Worm (Caenorhabditis elegans) whole organism, midembryonic: ENCODE data around the gene F32G8.2.

Experiments used
- flt-1 ChIP-seq: fragments of 200-800 bp; sonication (Bioruptor generic); IDR thresholded peaks from 2 replicates; pipeline ENCODE4 v1.3.6; 2022; ENCODE audit warnings: missing genetic modification characterization, missing compliant biosample characterization
- klf-2 ChIP-seq: fragments of 200-800 bp; sonication (Bioruptor generic); conservative IDR thresholded peaks from 2 replicates; pipeline ENCODE4 v1.3.6; 2022; ENCODE audit warnings: missing genetic modification reagents, missing genetic modification characterization, missing compliant biosample characterization
- med-1 ChIP-seq: sonication (generic microtip); optimal IDR thresholded peaks from 2 replicates; lab custom pipeline; 2017; ENCODE audit warnings: missing genetic modification characterization, mild to moderate bottlenecking, missing compliant biosample characterization, antibody characterized with exemption, missing genetic modification reagents; ENCODE audit not compliant: insufficient read depth

DNA sequence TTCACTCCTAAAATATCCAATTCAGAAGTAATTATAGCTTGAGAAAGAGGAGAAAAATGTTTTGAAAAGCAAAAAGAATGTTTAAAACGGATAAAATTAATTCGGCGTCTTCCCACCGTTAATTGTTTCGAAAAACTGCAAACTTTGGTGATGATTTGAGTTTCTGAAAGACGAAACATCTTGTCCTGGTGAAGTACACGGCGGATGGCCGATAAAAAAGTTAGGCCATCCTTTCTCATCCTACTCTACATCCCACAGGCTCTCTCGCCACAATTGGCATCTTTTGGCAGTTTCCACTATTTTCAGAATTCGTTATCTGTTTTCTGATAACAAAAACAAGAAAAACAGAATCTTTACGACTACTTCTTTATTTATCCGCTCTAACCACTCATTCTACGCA lies 23.9 kb upstream of the F32G8.2 start, which contains the start of the genes C35A5.8 and hda-11:
- TF ChIP-seq klf-2 (GFP tag; lab: Robert Waterston, UW) (0 out of 2 replicates have a peak, but pooled peaks have one; percentile 27), med-1 (GFP tag; lab: Kevin White, UChicago) (no peak), flt-1 (GFP tag; lab: Robert Waterston, UW) (peak; percentile 79; the same call in 1 of the 2 replicates)
